Worm (Caenorhabditis elegans) whole organism, L4 larva: ENCODE measurements around the gene col-44.

ENCODE experiments used
- F26F4.8 ChIP-seq: fragments of 200-800 bp; sonication (Bioruptor generic); conservative IDR thresholded peaks from 2 replicates; pipeline ENCODE4 v1.3.6; 2022; ENCODE audit warnings: missing genetic modification characterization, missing compliant biosample characterization
- F37D6.2 ChIP-seq: sonication (generic microtip); optimal IDR thresholded peaks from 2 replicates; lab custom pipeline; 2016; ENCODE audit warnings: mild to moderate bottlenecking, missing genetic modification characterization, missing compliant biosample characterization
- F49E8.2 ChIP-seq: sonication (generic microtip); optimal IDR thresholded peaks from 2 replicates; lab custom pipeline; 2016; ENCODE audit warnings: missing compliant biosample characterization, mild to moderate bottlenecking, missing genetic modification characterization, borderline replicate concordance
- T20F7.1 ChIP-seq: fragments of 200-800 bp; sonication (Bioruptor generic); optimal IDR thresholded peaks from 2 replicates; lab custom pipeline; 2018; ENCODE audit warnings: mild to moderate bottlenecking, missing genetic modification characterization, missing compliant biosample characterization
- T26A8.4 ChIP-seq: fragments of 200-800 bp; sonication (Bioruptor generic); IDR thresholded peaks from 2 replicates; pipeline ENCODE4 v1.3.6; 2022; ENCODE audit warnings: missing genetic modification characterization, missing compliant biosample characterization
- Y48G9A.11 ChIP-seq: fragments of 200-800 bp; sonication (Bioruptor generic); IDR thresholded peaks from 2 replicates; pipeline ENCODE4 v1.3.6; 2022; ENCODE audit warnings: missing genetic modification reagents, missing genetic modification characterization, missing compliant biosample characterization
- Y5F2A.4 ChIP-seq: fragments of 200-800 bp; sonication (Bioruptor generic); optimal IDR thresholded peaks from 2 replicates; lab custom pipeline; 2018; ENCODE audit warnings: mild to moderate bottlenecking, missing genetic modification characterization, missing compliant biosample characterization
- Y75B8A.6 ChIP-seq: fragments of 200-800 bp; sonication (Bioruptor generic); IDR thresholded peaks from 2 replicates; pipeline ENCODE4 v1.3.6; 2022; ENCODE audit warnings: missing genetic modification reagents, missing genetic modification characterization, missing compliant biosample characterization
- ZK546.5 ChIP-seq, 2 experiments: sonication (generic microtip); optimal IDR thresholded peaks; 2 replicates each; lab custom pipeline; 2017; ENCODE audit warnings: missing biosample characterization in 2 of 2, missing genetic modification characterization in 2 of 2
- aly-2 ChIP-seq: sonication (generic microtip); optimal IDR thresholded peaks from 2 replicates; lab custom pipeline; 2018; ENCODE audit warnings: missing biosample characterization, missing genetic modification characterization
- arid-1 ChIP-seq: fragments of 200-800 bp; sonication (Bioruptor generic); conservative IDR thresholded peaks from 2 replicates; pipeline ENCODE4 v1.3.6; 2022; ENCODE audit warnings: missing genetic modification reagents, missing genetic modification characterization, missing compliant biosample characterization
- attf-4 ChIP-seq: sonication (generic microtip); optimal IDR thresholded peaks from 3 replicates; lab custom pipeline; 2017; ENCODE audit warnings: missing biosample characterization, missing genetic modification characterization
- ceh-28 ChIP-seq: fragments of 150-350 bp; optimal IDR thresholded peaks from 2 replicates; lab custom pipeline; 2014; ENCODE audit warnings: missing biosample characterization, missing genetic modification reagents, missing genetic modification characterization
- ceh-44 ChIP-seq: fragments of 200-800 bp; sonication (Bioruptor generic); IDR thresholded peaks from 2 replicates; pipeline ENCODE4 v1.3.6; 2022; ENCODE audit warnings: missing genetic modification reagents, missing genetic modification characterization, missing compliant biosample characterization
- ceh-62 ChIP-seq: sonication (generic microtip); optimal IDR thresholded peaks from 2 replicates; lab custom pipeline; 2017; ENCODE audit warnings: missing biosample characterization, missing genetic modification characterization
- ces-1 ChIP-seq: fragments of 150-350 bp; sonication (generic microtip); optimal IDR thresholded peaks from 4 replicates; lab custom pipeline; 2014; ENCODE audit warnings: missing biosample characterization, missing genetic modification reagents, missing genetic modification characterization
- daf-8 ChIP-seq: fragments of 200-800 bp; sonication (Bioruptor generic); IDR thresholded peaks from 2 replicates; pipeline ENCODE4 v1.3.6; 2022; ENCODE audit warnings: missing genetic modification characterization, missing compliant biosample characterization
- dpl-1 ChIP-seq: fragments of 150-350 bp; optimal IDR thresholded peaks from 2 replicates; lab custom pipeline; 2014; ENCODE audit warnings: missing biosample characterization, missing genetic modification reagents, missing genetic modification characterization
- fkh-10 ChIP-seq: fragments of 150-350 bp; optimal IDR thresholded peaks from 2 replicates; lab custom pipeline; 2014; ENCODE audit warnings: missing biosample characterization, missing genetic modification reagents, missing genetic modification characterization
- fos-1 ChIP-seq: fragments of 150-350 bp; optimal IDR thresholded peaks from 2 replicates; lab custom pipeline; 2014; ENCODE audit warnings: missing biosample characterization, missing genetic modification characterization
- gei-8 ChIP-seq: fragments of 200-800 bp; sonication (Bioruptor generic); optimal IDR thresholded peaks from 2 replicates; lab custom pipeline; 2018; ENCODE audit warnings: mild to moderate bottlenecking, missing genetic modification characterization, missing compliant biosample characterization
- hlh-11 ChIP-seq: fragments of 200-800 bp; sonication (Bioruptor generic); optimal IDR thresholded peaks from 2 replicates; lab custom pipeline; 2018; ENCODE audit warnings: mild to moderate bottlenecking, missing genetic modification characterization, missing compliant biosample characterization
- hlh-30 ChIP-seq: sonication (generic microtip); optimal IDR thresholded peaks from 2 replicates; lab custom pipeline; 2017; ENCODE audit warnings: antibody characterized with exemption, mild to moderate bottlenecking, missing genetic modification characterization, missing compliant biosample characterization; ENCODE audit not compliant: insufficient read depth
- lim-7 ChIP-seq: fragments of 200-800 bp; sonication (Bioruptor generic); IDR thresholded peaks from 2 replicates; pipeline ENCODE4 v1.3.6; 2022; ENCODE audit warnings: missing genetic modification characterization, missing compliant biosample characterization
- lin-13 ChIP-seq: fragments of 150-350 bp; optimal IDR thresholded peaks from 2 replicates; lab custom pipeline; 2014; ENCODE audit warnings: missing biosample characterization, missing genetic modification reagents, missing genetic modification characterization
- lin-29 ChIP-seq: fragments of 200-800 bp; sonication (Bioruptor generic); IDR thresholded peaks from 2 replicates; pipeline ENCODE4 v1.3.6; 2022; ENCODE audit warnings: missing genetic modification reagents, missing genetic modification characterization, missing compliant biosample characterization
- lin-38 ChIP-seq: fragments of 200-800 bp; sonication (Bioruptor generic); IDR thresholded peaks from 2 replicates; pipeline ENCODE4 v1.3.6; 2022; ENCODE audit warnings: missing genetic modification reagents, missing genetic modification characterization, missing compliant biosample characterization
- lir-3 ChIP-seq: sonication (generic microtip); optimal IDR thresholded peaks from 2 replicates; lab custom pipeline; 2016; ENCODE audit warnings: mild to moderate bottlenecking, missing genetic modification characterization, missing compliant biosample characterization
- lsy-2 ChIP-seq, 2 experiments: fragments of 150-350 bp in 1 of 2; sonication (generic microtip) in 1 of 2; optimal IDR thresholded peaks; 2 replicates each; lab custom pipeline; 2014 to 2017; ENCODE audit warnings: missing biosample characterization in 2 of 2, missing genetic modification characterization in 2 of 2
- madf-5 ChIP-seq, 2 experiments: fragments of 200-800 bp; sonication (Bioruptor generic); IDR thresholded peaks; 2 replicates each; pipeline ENCODE4 v1.3.6; 2022; ENCODE audit warnings: missing compliant biosample characterization in 2 of 2, missing genetic modification characterization in 2 of 2
- mdt-29 ChIP-seq: fragments of 200-800 bp; sonication (Bioruptor generic); IDR thresholded peaks from 2 replicates; pipeline ENCODE4 v1.3.6; 2022; ENCODE audit warnings: missing genetic modification reagents, missing genetic modification characterization, missing compliant biosample characterization
- mxl-3 ChIP-seq: fragments of 200-800 bp; sonication (Bioruptor generic); optimal IDR thresholded peaks from 2 replicates; lab custom pipeline; 2018; ENCODE audit warnings: mild to moderate bottlenecking, missing genetic modification characterization, missing compliant biosample characterization
- nhr-11 ChIP-seq: fragments of 150-350 bp; optimal IDR thresholded peaks from 2 replicates; lab custom pipeline; 2014; ENCODE audit warnings: missing biosample characterization, missing genetic modification characterization
- nhr-76 ChIP-seq: fragments of 150-350 bp; optimal IDR thresholded peaks from 2 replicates; lab custom pipeline; 2014; ENCODE audit warnings: missing biosample characterization, missing genetic modification characterization
- nhr-77 ChIP-seq: fragments of 150-350 bp; optimal IDR thresholded peaks from 2 replicates; lab custom pipeline; 2014; ENCODE audit warnings: missing biosample characterization, missing genetic modification characterization
- pha-4 ChIP-seq, 2 experiments: fragments of 150-350 bp in 1 of 2; fragments of 200-800 bp in 1 of 2; sonication (Bioruptor generic) in 1 of 2; IDR thresholded peaks in 1 of 2; optimal IDR thresholded peaks in 1 of 2; 2 replicates each; pipeline versions ENCODE4 v1.3.6 to Lab custom; 2014 to 2022; ENCODE audit warnings: missing genetic modification characterization in 2 of 2, missing genetic modification reagents in 2 of 2, missing biosample characterization in 1 of 2, missing compliant biosample characterization in 1 of 2
- pqm-1 ChIP-seq: sonication (generic microtip); optimal IDR thresholded peaks from 2 replicates; lab custom pipeline; 2017; ENCODE audit warnings: missing biosample characterization, missing genetic modification characterization
- rbr-2 ChIP-seq: sonication (generic microtip); optimal IDR thresholded peaks from 2 replicates; lab custom pipeline; 2016; ENCODE audit warnings: missing genotype, missing genetic modification characterization, missing compliant biosample characterization
- sdz-12 ChIP-seq: fragments of 200-800 bp; sonication (Bioruptor generic); optimal IDR thresholded peaks from 2 replicates; lab custom pipeline; 2018; ENCODE audit warnings: mild to moderate bottlenecking, missing genetic modification characterization, missing compliant biosample characterization
- snpc-1.2 ChIP-seq: fragments of 200-800 bp; sonication (Bioruptor generic); IDR thresholded peaks from 2 replicates; pipeline ENCODE4 v1.3.6; 2022; ENCODE audit warnings: missing genetic modification reagents, missing genetic modification characterization, missing compliant biosample characterization
- snpc-4 ChIP-seq: fragments of 150-350 bp; optimal IDR thresholded peaks from 2 replicates; lab custom pipeline; 2014; ENCODE audit warnings: missing biosample characterization, missing genetic modification characterization
- spr-1 ChIP-seq: sonication (generic microtip); optimal IDR thresholded peaks from 2 replicates; lab custom pipeline; 2016; ENCODE audit warnings: mild to moderate bottlenecking, missing genetic modification characterization, missing compliant biosample characterization
- tag-97 ChIP-seq: fragments of 200-800 bp; sonication (Bioruptor generic); IDR thresholded peaks from 2 replicates; pipeline ENCODE4 v1.3.6; 2022; ENCODE audit warnings: missing genetic modification characterization, missing compliant biosample characterization
- unc-62 ChIP-seq, 3 experiments: fragments of 150-350 bp in 1 of 3; sonication (generic microtip); optimal IDR thresholded peaks in 2 of 3; peaks in 1 of 3; 1 replicate in 1 of 3; 2 replicates in 2 of 3; lab custom pipeline; 2014 to 2017; ENCODE audit warnings: missing biosample characterization in 3 of 3, missing genetic modification characterization in 3 of 3, missing genetic modification reagents in 3 of 3, missing genotype in 1 of 3
- zag-1 ChIP-seq: fragments of 150-350 bp; optimal IDR thresholded peaks from 2 replicates; lab custom pipeline; 2014; ENCODE audit warnings: missing biosample characterization, missing genetic modification characterization
- zfp-2 ChIP-seq: sonication (generic microtip); optimal IDR thresholded peaks from 2 replicates; lab custom pipeline; 2016; ENCODE audit warnings: mild to moderate bottlenecking, missing genetic modification characterization, missing compliant biosample characterization
- zip-11 ChIP-seq: fragments of 200-800 bp; sonication (Bioruptor generic); IDR thresholded peaks from 2 replicates; pipeline ENCODE4 v1.3.6; 2022; ENCODE audit warnings: missing genetic modification characterization, missing compliant biosample characterization
- ztf-11 ChIP-seq: fragments of 150-350 bp; optimal IDR thresholded peaks from 2 replicates; lab custom pipeline; 2014; ENCODE audit warnings: missing biosample characterization, missing genetic modification characterization

The col-44 gene

DNA sequence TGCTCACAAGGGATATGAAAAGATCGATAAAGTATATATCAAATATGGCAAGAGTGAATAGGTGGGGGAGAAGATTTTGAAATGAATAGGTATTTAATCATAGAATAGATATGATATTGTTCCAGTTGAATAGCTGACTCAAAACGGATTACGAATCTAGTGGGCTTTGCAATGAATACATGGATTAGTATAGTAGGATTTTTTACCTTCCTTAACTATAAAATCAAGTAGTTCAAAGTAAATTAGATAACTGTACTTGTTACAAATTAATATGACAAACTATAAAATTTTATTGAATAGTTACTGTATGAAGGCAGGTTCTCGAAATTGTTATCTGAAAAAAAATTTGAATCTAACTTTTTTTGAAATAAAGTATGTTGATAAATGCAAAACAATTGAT is 40.4 kb upstream of the col-44 start, which contains the start of gene odr-1:
odr-1 (minus strand) TSS at position 101 of the 400 bp plus-strand sequence.
- TF ChIP-seq snpc-4 (no peak), T20F7.1 (GFP tag; lab: Kevin White, UChicago) (no peak), mdt-29 (GFP tag; lab: Robert Waterston, UW) (no peak), Y5F2A.4 (GFP tag; lab: Kevin White, UChicago) (no peak), zfp-2 (tag; lab: Kevin White, UChicago) (no peak), ces-1 (GFP tag; lab: Kevin White, UChicago) (no peak), mxl-3 (no peak), Y48G9A.11 (no peak), Y75B8A.6 (GFP tag; lab: Robert Waterston, UW) (no peak), gei-8 (no peak), dpl-1 (no peak), lsy-2 (tag; optimal IDR thresholded peaks at IDR 0.05; lab: Kevin White, UChicago) (no peak), lin-38 (no peak), ztf-11 (tag; lab: Kevin White, UChicago) (no peak), T26A8.4 (no peak), lim-7 (GFP tag; lab: Robert Waterston, UW) (no peak), aly-2 (tag; lab: Kevin White, UChicago) (no peak), F37D6.2 (no peak), hlh-30 (tag; lab: Kevin White, UChicago) (no peak)

DNA sequence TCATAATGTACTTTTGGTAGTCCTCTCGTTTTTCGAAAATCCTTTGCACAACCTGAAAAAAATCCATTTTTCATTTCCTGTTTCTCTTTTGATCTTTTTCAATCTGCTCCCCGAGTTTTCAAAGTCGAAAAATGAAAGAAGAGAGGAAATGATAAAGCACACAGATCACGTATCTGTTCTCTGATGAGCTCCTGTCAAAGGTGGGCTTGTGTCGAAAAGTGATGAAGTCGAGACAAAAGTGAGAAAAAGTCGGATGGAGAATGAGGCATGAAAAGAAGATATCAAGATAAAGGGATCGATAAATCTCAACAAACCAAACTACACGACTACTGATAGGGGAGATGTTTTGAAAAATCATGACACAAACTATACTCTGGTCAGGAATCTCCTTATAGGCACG is 36.2 kb upstream of the col-44 start:
- TF ChIP-seq fos-1 (tag; lab: Kevin White, UChicago): no peak
- TF ChIP-seq attf-4 (tag; lab: Kevin White, UChicago): no peak
- TF ChIP-seq snpc-4: no peak
- TF ChIP-seq F49E8.2 (tag; lab: Kevin White, UChicago): no peak
- TF ChIP-seq ztf-11 (tag; lab: Kevin White, UChicago): no peak
- peak; percentile 50 for TF ChIP-seq nhr-11 (tag; lab: Kevin White, UChicago)
- no peak for TF ChIP-seq nhr-76
- no peak for TF ChIP-seq zip-11 (GFP tag; lab: Robert Waterston, UW)
- no peak for TF ChIP-seq zag-1
- TF ChIP-seq tag-97 (GFP tag; lab: Robert Waterston, UW): no peak
- no peak for TF ChIP-seq snpc-1.2 (GFP tag; lab: Robert Waterston, UW)
- no peak for TF ChIP-seq arid-1 (GFP tag; lab: Robert Waterston, UW)
- TF ChIP-seq fkh-10 (GFP tag; lab: Kevin White, UChicago): no peak
- no peak for TF ChIP-seq ceh-28 (tag; lab: Kevin White, UChicago)
- TF ChIP-seq unc-62 (GFP tag; optimal IDR thresholded peaks at IDR 0.05 in 1 of 2; lab: Kevin White, UChicago): peak in 1 of 2 experiments; percentile 89
- TF ChIP-seq unc-62 (tag; optimal IDR thresholded peaks at IDR 0.05; lab: Kevin White, UChicago): no peak
- no peak for TF ChIP-seq ZK546.5 (tag; optimal IDR thresholded peaks at IDR 0.05; lab: Kevin White, UChicago)

DNA sequence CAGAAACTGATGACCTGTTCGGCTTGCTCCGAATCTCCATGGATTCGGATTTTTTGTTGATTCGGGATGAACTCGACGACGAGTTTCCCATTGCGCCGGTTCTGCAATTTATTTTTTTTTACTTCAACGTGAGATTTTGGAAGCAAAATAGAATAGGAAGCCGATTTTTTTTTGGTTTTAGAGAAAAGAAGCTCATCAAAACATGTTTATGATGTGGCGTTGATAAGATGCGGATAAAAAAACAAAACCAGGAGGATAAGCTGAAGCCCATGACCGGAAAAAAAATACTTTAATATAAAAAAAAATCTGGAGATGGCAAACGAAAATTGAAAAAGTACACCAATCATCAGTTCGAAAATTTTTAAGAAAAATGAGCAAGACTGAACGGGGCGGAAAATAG is 35.2 kb upstream of the col-44 start, which contains the start of gene glb-20:
glb-20 (minus strand) TSS at position 101 of the 400 bp plus-strand sequence.
- no peak for TF ChIP-seq sdz-12 (GFP tag; lab: Kevin White, UChicago)
- TF ChIP-seq rbr-2 (tag; lab: Kevin White, UChicago): no peak
- TF ChIP-seq ceh-44: no peak
- no peak for TF ChIP-seq lir-3
- TF ChIP-seq zag-1: no peak

DNA sequence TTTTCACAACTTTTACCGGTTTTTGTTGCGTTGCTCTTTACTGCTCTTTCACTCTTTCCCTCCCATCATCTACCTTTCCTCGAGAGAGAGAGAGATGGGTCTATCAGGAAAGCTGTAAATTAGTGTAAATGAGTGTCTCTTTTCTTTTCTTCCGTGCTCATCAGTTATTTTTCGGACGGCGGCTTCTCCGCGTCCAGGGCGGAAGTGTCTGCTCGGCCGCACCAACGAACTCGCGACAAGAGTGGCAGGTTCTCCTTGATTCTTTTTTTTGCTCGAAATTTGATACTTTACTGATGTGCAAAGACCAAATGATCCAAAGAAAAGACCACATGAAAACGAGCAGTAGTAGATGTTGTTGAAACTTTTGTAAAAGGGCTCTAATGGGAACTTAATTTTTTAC is 32.6 kb upstream of the col-44 start:
- TF ChIP-seq pha-4 (GFP tag; IDR thresholded peaks at IDR 0.05; lab: Robert Waterston, UW): no peak
- TF ChIP-seq pha-4 (tag; optimal IDR thresholded peaks at IDR 0.05; lab: Kevin White, UChicago): no peak
- TF ChIP-seq hlh-11 (tag; lab: Kevin White, UChicago): peak; percentile 64
- no peak for TF ChIP-seq ceh-62
- no peak for TF ChIP-seq F26F4.8 (GFP tag; lab: Robert Waterston, UW)
- no peak for TF ChIP-seq F49E8.2 (tag; lab: Kevin White, UChicago)
- no peak for TF ChIP-seq madf-5 (GFP tag; IDR thresholded peaks at IDR 0.05; lab: Robert Waterston, UW)
- TF ChIP-seq pqm-1 (tag; lab: Kevin White, UChicago): no peak
- TF ChIP-seq lsy-2 (tag; optimal IDR thresholded peaks at IDR 0.05; lab: Kevin White, UChicago): no peak
- TF ChIP-seq lin-13 (GFP tag; lab: Kevin White, UChicago): no peak
- no peak for TF ChIP-seq lin-29 (GFP tag; lab: Robert Waterston, UW)
- no peak for TF ChIP-seq daf-8 (GFP tag; lab: Robert Waterston, UW)
- no peak for TF ChIP-seq hlh-30 (tag; lab: Kevin White, UChicago)
- no peak for TF ChIP-seq zfp-2 (tag; lab: Kevin White, UChicago)
- TF ChIP-seq nhr-77 (tag; lab: Kevin White, UChicago): no peak
- no peak for TF ChIP-seq mxl-3
- no peak for TF ChIP-seq spr-1 (tag; lab: Kevin White, UChicago)
